Fruit fly (Drosophila melanogaster): ENCODE measurements around the gene CG5746.

CG5746 gene

DNA sequence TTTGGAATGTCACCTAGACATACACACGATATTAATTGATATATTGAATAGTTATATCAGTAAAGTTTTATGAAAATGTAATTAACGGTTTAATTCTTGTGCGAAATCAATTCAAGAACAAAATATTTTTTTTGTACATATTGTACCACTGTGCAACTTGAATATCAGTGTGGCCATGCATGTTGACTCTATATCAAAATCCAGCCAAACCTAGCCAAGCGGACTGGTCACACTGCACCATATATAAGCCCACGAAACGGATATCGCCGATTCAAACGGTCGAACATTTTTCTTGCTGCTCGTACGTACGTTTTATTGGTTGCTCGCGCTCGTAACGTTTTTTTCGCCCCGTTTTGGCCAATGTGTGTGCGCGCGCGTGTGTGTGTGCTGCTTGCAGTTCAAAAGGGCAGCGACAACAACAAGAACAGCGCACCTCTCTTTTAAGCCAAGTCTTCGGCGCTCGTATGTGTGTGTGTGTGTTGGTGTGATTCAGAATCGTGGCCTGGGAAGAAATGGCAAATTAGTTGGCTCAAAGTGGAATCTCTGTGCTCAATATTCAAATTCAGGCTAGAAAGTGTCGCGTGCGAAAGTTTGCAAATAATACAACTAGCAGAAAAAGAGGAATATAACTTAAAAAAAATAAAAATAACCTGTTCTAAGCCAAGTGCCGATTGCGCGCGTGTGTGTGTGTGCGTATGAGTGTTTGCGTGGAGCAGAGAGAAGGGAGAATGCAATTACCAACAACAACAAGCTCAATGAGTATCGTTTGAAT, 53.6 kb downstream of the CG5746 start, which contains the start of gene crb (continued):
- TF ChIP-seq gem (tag; optimal IDR thresholded peaks at IDR 0.05) (peak; percentile 63), ems (GFP tag; optimal IDR thresholded peaks at IDR 0.05) (peak; percentile 46), sens-2 (GFP tag; IDR thresholded peaks at IDR 0.05) (0 out of 2 replicates have a peak, but pooled peaks have one; percentile 28), Max (GFP tag; optimal IDR thresholded peaks at IDR 0.05) (peak; percentile 43), esg (GFP tag; conservative IDR thresholded peaks at IDR 0.05) (no peak), CG1832 (GFP tag; optimal IDR thresholded peaks at IDR 0.05) (no peak), zen (tag; optimal IDR thresholded peaks at IDR 0.05) (peak; percentile 49), Tbp (GFP tag; optimal IDR thresholded peaks at IDR 0.05) (peak; percentile 97), CG18764 (GFP tag; optimal IDR thresholded peaks at IDR 0.05) (no peak), nom (GFP tag; optimal IDR thresholded peaks at IDR 0.05) (peak; percentile 31), ro (GFP tag; IDR thresholded peaks at IDR 0.05) (no peak), ase (GFP tag; IDR thresholded peaks at IDR 0.05) (peak; percentile 55; the same call in 1 of the 3 replicates), Bteb2 (GFP tag; optimal IDR thresholded peaks at IDR 0.05) (peak; percentile 29), sisA (GFP tag; IDR thresholded peaks at IDR 0.05) (no peak), ftz-f1 (GFP tag; optimal IDR thresholded peaks at IDR 0.05) (peak; percentile 45), CG6854 (GFP tag; optimal IDR thresholded peaks at IDR 0.05) (peak; percentile 11), row (GFP tag; IDR thresholded peaks at IDR 0.05) (peak; percentile 86), CG7928 (GFP tag; optimal IDR thresholded peaks at IDR 0.05) (no peak), CG2678 (tag; optimal IDR thresholded peaks at IDR 0.05) (peak; percentile 54), dmrt99B (tag; optimal IDR thresholded peaks at IDR 0.05) (peak; percentile 37), CG1233 (GFP tag; optimal IDR thresholded peaks at IDR 0.05) (peak; percentile 50), trh (GFP tag; optimal IDR thresholded peaks at IDR 0.05) (no peak), gcm (GFP tag; optimal IDR thresholded peaks at IDR 0.05) (peak; percentile 45), gsb-n (tag; optimal IDR thresholded peaks at IDR 0.05) (peak; percentile 45), lola (GFP tag; optimal IDR thresholded peaks at IDR 0.05) (peak in 1 of 3 experiments; percentile 19), CG10147 (GFP tag; optimal IDR thresholded peaks at IDR 0.05) (no peak), ken (GFP tag; IDR thresholded peaks at IDR 0.05) (peak; percentile 7; the same call in 1 of the 3 replicates), Ets97D (GFP tag; optimal IDR thresholded peaks at IDR 0.05) (peak; percentile 91), prd (optimal IDR thresholded peaks at IDR 0.05) (no peak), prd (GFP tag; IDR thresholded peaks at IDR 0.05) (peak; percentile 40; the same call in 2 of the 3 replicates), CG10209 (GFP tag; optimal IDR thresholded peaks at IDR 0.05) (peak; percentile 53), Sin3A (optimal IDR thresholded peaks at IDR 0.05) (no peak), hkb (optimal IDR thresholded peaks at IDR 0.05) (no peak), hkb (GFP tag; IDR thresholded peaks at IDR 0.05) (peak; percentile 61), cato (GFP tag; optimal IDR thresholded peaks at IDR 0.05; ENCODE audit: borderline replicate concordance) (no peak), Sry-β (GFP tag; optimal IDR thresholded peaks at IDR 0.05) (no peak), CG11085 (GFP tag; IDR thresholded peaks at IDR 0.05) (no peak), CG3407 (GFP tag; optimal IDR thresholded peaks at IDR 0.05) (no peak), HmgD (GFP tag; optimal IDR thresholded peaks at IDR 0.05) (peak; percentile 47), HHEX (GFP tag; optimal IDR thresholded peaks at IDR 0.05) (no peak), Eip74EF (GFP tag; optimal IDR thresholded peaks at IDR 0.05) (peak in 1 of 2 experiments; percentile 39), az2 (GFP tag; optimal IDR thresholded peaks at IDR 0.05) (peak; percentile 37), btn (GFP tag; optimal IDR thresholded peaks at IDR 0.05) (no peak), CrebB (tag; optimal IDR thresholded peaks at IDR 0.05) (peak; percentile 67), D (optimal IDR thresholded peaks at IDR 0.05) (no peak), D (GFP tag; optimal IDR thresholded peaks at IDR 0.05) (no peak), CG31224 (GFP tag; IDR thresholded peaks at IDR 0.05) (no peak), org-1 (GFP tag; optimal IDR thresholded peaks at IDR 0.05) (peak; percentile 18), ATbp (GFP tag; optimal IDR thresholded peaks at IDR 0.05) (no peak), nerfin-1 (tag; optimal IDR thresholded peaks at IDR 0.05) (peak; percentile 46)
